Worm (Caenorhabditis elegans): Measurements from ENCODE around the gene R09H10.5.

ce11 chrIV:10612281-10612680, 16.3 kb downstream of the R09H10.5 start:
- TF ChIP-seq ama-1 (optimal IDR thresholded peaks at IDR 0.05) = no peak
- no peak for TF ChIP-seq tbx-37 (GFP tag; conservative IDR thresholded peaks at IDR 0.05)
- TF ChIP-seq tra-4 (tag; optimal IDR thresholded peaks at IDR 0.05) = no peak
- no peak for TF ChIP-seq ets-7 (tag; optimal IDR thresholded peaks at IDR 0.05)
- no peak for TF ChIP-seq B0310.2 (tag; optimal IDR thresholded peaks at IDR 0.05)
- TF ChIP-seq scrt-1 (GFP tag; IDR thresholded peaks at IDR 0.05) = no peak
- no peak for TF ChIP-seq F13C5.2 (tag; optimal IDR thresholded peaks at IDR 0.05)
- no peak for TF ChIP-seq tbx-11 (GFP tag; IDR thresholded peaks at IDR 0.05)
- TF ChIP-seq flt-1 (GFP tag; IDR thresholded peaks at IDR 0.05) = no peak
- TF ChIP-seq sea-1 (GFP tag; conservative IDR thresholded peaks at IDR 0.05) = no peak
- no peak for TF ChIP-seq hmbx-1 (tag; optimal IDR thresholded peaks at IDR 0.05)
- TF ChIP-seq aly-1 (tag; optimal IDR thresholded peaks at IDR 0.05) = no peak
